Worm (Caenorhabditis elegans): ENCODE measurements around the gene Y43F8B.2.

The Y43F8B.2 gene

ce11 chrV:19495145-19495544, 37.8 kb downstream of the Y43F8B.2 start:
- TF ChIP-seq pha-4 (tag; optimal IDR thresholded peaks at IDR 0.05): no peak
- TF ChIP-seq drap-1 (GFP tag; optimal IDR thresholded peaks at IDR 0.05): peak; percentile 8

- TF ChIP-seq nhr-2 (tag; optimal IDR thresholded peaks at IDR 0.05) (no peak), elt-3 (tag; optimal IDR thresholded peaks at IDR 0.05) (no peak), lin-13 (tag; optimal IDR thresholded peaks at IDR 0.05) (no peak)
These were observed 41.6 kb downstream of the Y43F8B.2 start, which contains the start of gene Y43F8B.29 for ce11 chrV:19491302-19491701. Gene Y43F8B.29 (plus strand): TSS chrV:19491602.

- TF ChIP-seq unc-39 (tag; optimal IDR thresholded peaks at IDR 0.05) (no peak), mep-1 (tag; optimal IDR thresholded peaks at IDR 0.05) (no peak), nhr-2 (tag; optimal IDR thresholded peaks at IDR 0.05) (no peak), unc-120 (tag; optimal IDR thresholded peaks at IDR 0.05; ENCODE audit: poor library complexity, severe bottlenecking) (no peak), flh-1 (GFP tag; optimal IDR thresholded peaks at IDR 0.05) (no peak), nhr-237 (tag; optimal IDR thresholded peaks at IDR 0.05) (no peak), ces-1 (GFP tag; optimal IDR thresholded peaks at IDR 0.05) (no peak), bed-3 (GFP tag; optimal IDR thresholded peaks at IDR 0.05) (no peak), ham-2 (GFP tag; optimal IDR thresholded peaks at IDR 0.05) (no peak), zip-8 (tag; optimal IDR thresholded peaks at IDR 0.05) (no peak), drap-1 (GFP tag; optimal IDR thresholded peaks at IDR 0.05) (no peak), elt-3 (tag; optimal IDR thresholded peaks at IDR 0.05) (no peak), ceh-39 (tag; optimal IDR thresholded peaks at IDR 0.05) (no peak), M03D4.4 (tag; optimal IDR thresholded peaks at IDR 0.05) (no peak), ceh-43 (GFP tag; optimal IDR thresholded peaks at IDR 0.05) (no peak), sem-2 (GFP tag; optimal IDR thresholded peaks at IDR 0.05) (no peak), lin-32 (GFP tag; optimal IDR thresholded peaks at IDR 0.05) (no peak), hlh-1 (tag; optimal IDR thresholded peaks at IDR 0.05) (no peak)
These were observed 42.4 kb downstream of the Y43F8B.2 start, which contains the start of gene Y43F8B.7 for ce11 chrV:19490461-19490860. Gene Y43F8B.7 (plus strand): TSS chrV:19490761.

- no peak for TF ChIP-seq nhr-76 (tag; optimal IDR thresholded peaks at IDR 0.05)
- TF ChIP-seq ceh-43 (GFP tag; optimal IDR thresholded peaks at IDR 0.05): no peak
- no peak for TF ChIP-seq sem-2 (GFP tag; optimal IDR thresholded peaks at IDR 0.05)
- TF ChIP-seq lsy-2 (tag; optimal IDR thresholded peaks at IDR 0.05): no peak
- TF ChIP-seq ceh-39 (tag; optimal IDR thresholded peaks at IDR 0.05): no peak
- TF ChIP-seq ces-1 (GFP tag; optimal IDR thresholded peaks at IDR 0.05): no peak
- no peak for TF ChIP-seq ham-2 (GFP tag; optimal IDR thresholded peaks at IDR 0.05)
- no peak for TF ChIP-seq nhr-28 (tag; optimal IDR thresholded peaks at IDR 0.05)
- TF ChIP-seq elt-3 (tag; optimal IDR thresholded peaks at IDR 0.05): no peak
- TF ChIP-seq ztf-11 (tag; optimal IDR thresholded peaks at IDR 0.05): no peak
- no peak for TF ChIP-seq unc-62 (GFP tag; optimal IDR thresholded peaks at IDR 0.05)
- no peak for TF ChIP-seq lin-13 (tag; optimal IDR thresholded peaks at IDR 0.05)
- TF ChIP-seq sptf-1 (tag; optimal IDR thresholded peaks at IDR 0.05): no peak
- no peak for TF ChIP-seq flh-1 (GFP tag; optimal IDR thresholded peaks at IDR 0.05)
- no peak for TF ChIP-seq nhr-12 (tag; optimal IDR thresholded peaks at IDR 0.05)
- TF ChIP-seq elt-1 (tag; optimal IDR thresholded peaks at IDR 0.05; ENCODE audit: borderline replicate concordance, insufficient read depth): no peak
These were observed 47.2 kb downstream of the Y43F8B.2 start, which contains the start of gene Y43F8B.18 for ce11 chrV:19485690-19486089. Gene Y43F8B.18 (plus strand): TSS chrV:19485990.

DNA sequence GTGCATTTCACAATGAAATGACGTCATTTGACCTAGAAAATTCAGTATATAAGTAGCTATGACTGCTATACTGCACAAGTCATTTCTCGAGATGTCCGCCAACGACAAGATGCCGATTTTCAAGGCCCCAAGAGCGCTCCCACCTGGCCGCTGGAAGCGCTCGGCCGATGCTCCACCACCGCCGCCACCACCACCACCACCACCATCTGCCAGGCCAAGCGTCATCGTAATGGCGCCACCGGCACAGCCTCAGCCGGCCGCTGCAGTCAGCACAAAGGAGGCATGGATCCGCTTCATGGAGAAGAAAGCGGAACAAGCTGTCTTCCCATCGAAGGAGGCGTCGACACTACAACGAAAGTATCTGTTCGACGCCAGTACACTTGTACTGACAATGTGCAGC, 47.6 kb downstream of the Y43F8B.2 start, which contains the start of gene Y43F8B.28:
TSS of gene Y43F8B.28 (plus strand) at position 59 of the 400 bp plus-strand sequence.
- TF ChIP-seq nhr-237 (tag; optimal IDR thresholded peaks at IDR 0.05): no peak
- no peak for TF ChIP-seq sptf-1 (tag; optimal IDR thresholded peaks at IDR 0.05)
- TF ChIP-seq unc-120 (tag; optimal IDR thresholded peaks at IDR 0.05; ENCODE audit: poor library complexity, severe bottlenecking): no peak
- no peak for TF ChIP-seq zip-8 (tag; optimal IDR thresholded peaks at IDR 0.05)
- TF ChIP-seq ces-1 (GFP tag; optimal IDR thresholded peaks at IDR 0.05): no peak
- TF ChIP-seq nhr-2 (tag; optimal IDR thresholded peaks at IDR 0.05): no peak
- TF ChIP-seq elt-3 (tag; optimal IDR thresholded peaks at IDR 0.05): no peak
- TF ChIP-seq drap-1 (GFP tag; optimal IDR thresholded peaks at IDR 0.05): no peak
- TF ChIP-seq mab-5 (tag; optimal IDR thresholded peaks at IDR 0.05): no peak
- no peak for TF ChIP-seq M03D4.4 (tag; optimal IDR thresholded peaks at IDR 0.05)
- no peak for TF ChIP-seq unc-39 (tag; optimal IDR thresholded peaks at IDR 0.05)
- no peak for TF ChIP-seq blmp-1 (tag; optimal IDR thresholded peaks at IDR 0.05)
- TF ChIP-seq elt-1 (tag; optimal IDR thresholded peaks at IDR 0.05; ENCODE audit: borderline replicate concordance, insufficient read depth): no peak
- no peak for TF ChIP-seq tbx-8 (GFP tag; optimal IDR thresholded peaks at IDR 0.05)

Data from whole organism, mixed stage, embryonic.